Worm (Caenorhabditis elegans) whole organism, midembryonic: ENCODE results near the gene str-56.

ENCODE experiments used
- flt-1 ChIP-seq: fragments of 200-800 bp; sonication (Bioruptor generic); IDR thresholded peaks from 2 replicates; pipeline ENCODE4 v1.3.6; 2022; ENCODE audit warnings: missing genetic modification characterization, missing compliant biosample characterization
- klf-2 ChIP-seq: fragments of 200-800 bp; sonication (Bioruptor generic); conservative IDR thresholded peaks from 2 replicates; pipeline ENCODE4 v1.3.6; 2022; ENCODE audit warnings: missing genetic modification reagents, missing genetic modification characterization, missing compliant biosample characterization
- med-1 ChIP-seq: sonication (generic microtip); optimal IDR thresholded peaks from 2 replicates; lab custom pipeline; 2017; ENCODE audit warnings: missing genetic modification characterization, mild to moderate bottlenecking, missing compliant biosample characterization, antibody characterized with exemption, missing genetic modification reagents; ENCODE audit not compliant: insufficient read depth
- ref-1 ChIP-seq: fragments of 200-800 bp; sonication (Bioruptor generic); conservative IDR thresholded peaks from 2 replicates; pipeline ENCODE4 v1.3.6; 2022; ENCODE audit warnings: missing genetic modification reagents, missing genetic modification characterization, missing compliant biosample characterization
- ztf-23 ChIP-seq: fragments of 200-800 bp; sonication (Bioruptor generic); IDR thresholded peaks from 2 replicates; pipeline ENCODE4 v1.3.6; 2022; ENCODE audit warnings: missing genetic modification reagents, missing genetic modification characterization, missing compliant biosample characterization
- ztf-29 ChIP-seq: fragments of 200-800 bp; sonication (Bioruptor generic); IDR thresholded peaks from 2 replicates; pipeline ENCODE4 v1.3.6; 2022; ENCODE audit warnings: missing genetic modification reagents, missing genetic modification characterization, missing compliant biosample characterization

ce11 chrV:15915919-15916318 lies 43.5 kb downstream of the str-56 start, which contains the start of gene gst-38:
- TF ChIP-seq flt-1 (GFP tag; lab: Robert Waterston, UW) (no peak), klf-2 (GFP tag; lab: Robert Waterston, UW) (no peak), med-1 (GFP tag; lab: Kevin White, UChicago) (no peak), ztf-29 (GFP tag; lab: Robert Waterston, UW) (no peak), ref-1 (no peak), ztf-23 (GFP tag; lab: Robert Waterston, UW) (no peak)
